Fruit fly (Drosophila melanogaster) whole organism, embryonic: Measurements from ENCODE around the gene CG14230.

Experiments used
- ATbp ChIP-seq: fragments of 200-800 bp; sonication (Bioruptor generic); optimal IDR thresholded peaks from 2 replicates; lab custom pipeline; 2017; ENCODE audit warnings: missing biosample characterization, mild to moderate bottlenecking, missing genetic modification characterization, missing genetic modification reagents
- Asciz ChIP-seq: fragments of 200-800 bp; sonication (Bioruptor generic); optimal IDR thresholded peaks from 2 replicates; lab custom pipeline; 2017; ENCODE audit warnings: missing biosample characterization, mild to moderate bottlenecking, missing genetic modification characterization, missing genetic modification reagents
- Atf6 ChIP-seq: fragments of 200-800 bp; sonication (Bioruptor generic); IDR thresholded peaks from 2 replicates; pipeline ENCODE4 v1.3.6; 2022; ENCODE audit warnings: missing biosample characterization, missing genetic modification characterization
- BtbVII ChIP-seq: fragments of 200-800 bp; sonication (Bioruptor generic); optimal IDR thresholded peaks from 3 replicates; lab custom pipeline; 2017; ENCODE audit warnings: missing biosample characterization, mild to moderate bottlenecking, missing genetic modification characterization
- CG10366 ChIP-seq: fragments of 200-800 bp; sonication (Bioruptor generic); IDR thresholded peaks from 2 replicates; pipeline ENCODE4 v1.3.6; 2022; ENCODE audit warnings: missing biosample characterization, missing genetic modification characterization
- CG11398 ChIP-seq: fragments of 200-800 bp; sonication (Bioruptor generic); optimal IDR thresholded peaks from 2 replicates; lab custom pipeline; 2016; ENCODE audit warnings: missing biosample characterization, missing genetic modification characterization
- CG12659 ChIP-seq: fragments of 200-800 bp; sonication (Bioruptor generic); optimal IDR thresholded peaks from 3 replicates; lab custom pipeline; 2017; ENCODE audit warnings: mild to moderate bottlenecking, missing biosample characterization, missing genetic modification reagents, missing genetic modification characterization
- CG12769 ChIP-seq: fragments of 200-800 bp; sonication (Bioruptor generic); optimal IDR thresholded peaks from 2 replicates; lab custom pipeline; 2019; ENCODE audit warnings: missing biosample characterization, mild to moderate bottlenecking, missing genetic modification characterization, moderate library complexity
- CG15696 ChIP-seq: fragments of 200-800 bp; sonication (Bioruptor generic); optimal IDR thresholded peaks from 2 replicates; lab custom pipeline; 2019; ENCODE audit warnings: missing biosample characterization, mild to moderate bottlenecking, missing genetic modification characterization, moderate library complexity
- CG16863 ChIP-seq: fragments of 200-800 bp; sonication (Bioruptor generic); optimal IDR thresholded peaks from 3 replicates; lab custom pipeline; 2016; ENCODE audit warnings: missing biosample characterization, missing genetic modification characterization
- CG17361 ChIP-seq: fragments of 200-800 bp; sonication (Bioruptor generic); IDR thresholded peaks from 3 replicates; pipeline ENCODE4 v1.3.6; 2022; ENCODE audit warnings: missing biosample characterization, missing genetic modification characterization
- CG17385 ChIP-seq: fragments of 200-800 bp; sonication (Bioruptor generic); optimal IDR thresholded peaks from 3 replicates; lab custom pipeline; 2018; ENCODE audit warnings: missing biosample characterization, mild to moderate bottlenecking, missing genetic modification characterization
- CG18262 ChIP-seq: fragments of 200-800 bp; optimal IDR thresholded peaks from 3 replicates; lab custom pipeline; 2019; ENCODE audit warnings: missing biosample characterization, mild to moderate bottlenecking, missing genetic modification characterization, moderate library complexity
- CG18764 ChIP-seq: fragments of 200-800 bp; sonication (Bioruptor generic); optimal IDR thresholded peaks from 3 replicates; lab custom pipeline; 2016; ENCODE audit warnings: missing biosample characterization, missing genetic modification characterization
- CG31441 ChIP-seq: fragments of 200-800 bp; sonication (Bioruptor generic); IDR thresholded peaks from 2 replicates; pipeline ENCODE4 v1.3.6; 2022; ENCODE audit warnings: missing biosample characterization, missing genetic modification characterization
- CG33213 ChIP-seq: fragments of 200-800 bp; sonication (Bioruptor generic); optimal IDR thresholded peaks from 3 replicates; lab custom pipeline; 2016; ENCODE audit warnings: missing biosample characterization, missing genetic modification characterization
- CG3726 ChIP-seq: fragments of 200-800 bp; sonication (Bioruptor generic); IDR thresholded peaks from 3 replicates; pipeline ENCODE4, ENCODE4 v1.3.6; 2022; ENCODE audit warnings: missing biosample characterization, missing genetic modification characterization
- CG3847 ChIP-seq: fragments of 200-800 bp; sonication (Bioruptor generic); IDR thresholded peaks from 2 replicates; pipeline ENCODE4 v1.3.6; 2022; ENCODE audit warnings: missing biosample characterization, missing genetic modification characterization
- CG4282 ChIP-seq: fragments of 200-800 bp; sonication (Bioruptor generic); optimal IDR thresholded peaks from 2 replicates; lab custom pipeline; 2016; ENCODE audit warnings: missing biosample characterization, missing genetic modification characterization
- CG4424 ChIP-seq: fragments of 200-800 bp; sonication (Bioruptor generic); optimal IDR thresholded peaks from 3 replicates; lab custom pipeline; 2016; ENCODE audit warnings: missing biosample characterization, missing genetic modification characterization
- CG7357 ChIP-seq: fragments of 200-800 bp; sonication (Bioruptor generic); IDR thresholded peaks from 3 replicates; pipeline ENCODE4 v1.3.6; 2022; ENCODE audit warnings: missing biosample characterization, missing genetic modification characterization
- CG7839 ChIP-seq: fragments of 200-800 bp; sonication (Bioruptor generic); optimal IDR thresholded peaks from 3 replicates; lab custom pipeline; 2018; ENCODE audit warnings: missing biosample characterization, mild to moderate bottlenecking, missing genetic modification characterization, moderate library complexity
- CG8290 ChIP-seq, 3 experiments: fragments of 200-800 bp; sonication (Bioruptor generic); optimal IDR thresholded peaks; 2 replicates each; lab custom pipeline; 2016 to 2019; ENCODE audit warnings: missing biosample characterization in 3 of 3, missing genetic modification characterization in 3 of 3, mild to moderate bottlenecking in 2 of 3, moderate library complexity in 1 of 3
- Dbx ChIP-seq: fragments of 200-800 bp; sonication (Bioruptor generic); IDR thresholded peaks from 3 replicates; pipeline ENCODE4 v1.3.6; 2022; ENCODE audit warnings: missing biosample characterization, missing genetic modification characterization
- Dp ChIP-seq: fragments of 200-800 bp; sonication (Bioruptor generic); optimal IDR thresholded peaks from 2 replicates; lab custom pipeline; 2018; ENCODE audit warnings: missing biosample characterization, mild to moderate bottlenecking, missing genetic modification characterization, moderate library complexity
- Ets65A ChIP-seq: fragments of 200-800 bp; sonication (Bioruptor generic); peaks from one replicate; lab custom pipeline; 2016; ENCODE audit warnings: missing biosample characterization, missing genetic modification characterization
- Ets97D ChIP-seq: fragments of 200-800 bp; sonication (Bioruptor generic); optimal IDR thresholded peaks from 3 replicates; lab custom pipeline; 2016; ENCODE audit warnings: missing biosample characterization, missing genetic modification characterization
- Fer2 ChIP-seq: fragments of 200-800 bp; sonication (Bioruptor generic); optimal IDR thresholded peaks from 2 replicates; lab custom pipeline; 2018; ENCODE audit warnings: missing biosample characterization, mild to moderate bottlenecking, missing genetic modification characterization, moderate library complexity
- MESR4 ChIP-seq: fragments of 200-800 bp; sonication (Bioruptor generic); optimal IDR thresholded peaks from 2 replicates; lab custom pipeline; 2018; ENCODE audit warnings: missing biosample characterization, mild to moderate bottlenecking, missing genetic modification characterization, moderate library complexity
- Max ChIP-seq: fragments of 200-800 bp; sonication (Bioruptor generic); optimal IDR thresholded peaks from 2 replicates; lab custom pipeline; 2016; ENCODE audit warnings: missing biosample characterization, mild to moderate bottlenecking, missing genetic modification characterization
- Pdp1 ChIP-seq, 2 experiments: fragments of 200-800 bp; sonication (Bioruptor generic); optimal IDR thresholded peaks; 3 replicates each; lab custom pipeline; 2016; ENCODE audit warnings: missing biosample characterization in 2 of 2, missing genetic modification characterization in 2 of 2, mild to moderate bottlenecking in 1 of 2, moderate library complexity in 1 of 2
- Ptx1 ChIP-seq: fragments of 200-800 bp; sonication (Bioruptor generic); IDR thresholded peaks from 2 replicates; pipeline ENCODE4 v1.3.6; 2022; ENCODE audit warnings: missing biosample characterization, missing genetic modification characterization
- cg ChIP-seq: fragments of 200-800 bp; sonication (Bioruptor generic); optimal IDR thresholded peaks from 3 replicates; lab custom pipeline; 2019; ENCODE audit warnings: missing biosample characterization, mild to moderate bottlenecking, missing genetic modification characterization, moderate library complexity
- croc ChIP-seq: fragments of 200-800 bp; sonication (Bioruptor generic); conservative IDR thresholded peaks from 3 replicates; pipeline ENCODE4 v1.3.6; 2022; ENCODE audit warnings: missing biosample characterization, missing genetic modification characterization
- cwo ChIP-seq: fragments of 200-800 bp; sonication (Bioruptor generic); optimal IDR thresholded peaks from 3 replicates; lab custom pipeline; 2017; ENCODE audit warnings: missing biosample characterization, missing genetic modification characterization, mild to moderate bottlenecking, moderate library complexity, missing genetic modification reagents
- dpn ChIP-seq, 2 experiments: fragments of 200-800 bp; sonication (Bioruptor generic); optimal IDR thresholded peaks; 3 replicates each; lab custom pipeline; 2016; ENCODE audit warnings: missing biosample characterization in 2 of 2, missing genetic modification characterization in 2 of 2
- gro ChIP-seq: fragments of 200-800 bp; sonication (Bioruptor generic); optimal IDR thresholded peaks from 2 replicates; lab custom pipeline; 2016; ENCODE audit warnings: missing biosample characterization, missing genetic modification characterization
- lov ChIP-seq, 2 experiments: fragments of 200-800 bp in 1 of 2; fragments of >200 bp in 1 of 2; sonication (Bioruptor generic) in 1 of 2; IDR thresholded peaks in 1 of 2; optimal IDR thresholded peaks in 1 of 2; 2 replicates in 1 of 2; 3 replicates in 1 of 2; pipeline versions ENCODE4 v1.3.6 to Lab custom; 2017 to 2022; ENCODE audit warnings: missing biosample characterization in 1 of 2, missing genetic modification characterization in 1 of 2
- mirr ChIP-seq: fragments of 200-800 bp; sonication (Bioruptor generic); optimal IDR thresholded peaks from 3 replicates; lab custom pipeline; 2018; ENCODE audit warnings: missing biosample characterization, mild to moderate bottlenecking, missing genetic modification characterization
- nmo ChIP-seq: fragments of 200-800 bp; sonication (Bioruptor generic); optimal IDR thresholded peaks from 2 replicates; lab custom pipeline; 2018; ENCODE audit warnings: missing biosample characterization, mild to moderate bottlenecking, missing genetic modification characterization, moderate library complexity
- oc ChIP-seq: fragments of 200-800 bp; sonication (Bioruptor generic); optimal IDR thresholded peaks from 2 replicates; lab custom pipeline; 2018; ENCODE audit warnings: missing biosample characterization, mild to moderate bottlenecking, missing genetic modification characterization, moderate library complexity
- pros ChIP-seq: fragments of 200-800 bp; sonication (Bioruptor generic); optimal IDR thresholded peaks from 3 replicates; lab custom pipeline; 2019; ENCODE audit warnings: missing biosample characterization, mild to moderate bottlenecking, missing genetic modification characterization, moderate library complexity
- rib ChIP-seq: fragments of 200-800 bp; sonication (Bioruptor generic); IDR thresholded peaks from 2 replicates; pipeline ENCODE4 v1.3.6; 2022; ENCODE audit warnings: missing biosample characterization, missing genetic modification characterization
- ro ChIP-seq: fragments of 200-800 bp; sonication (Bioruptor generic); IDR thresholded peaks from 2 replicates; pipeline ENCODE4 v1.3.6; 2022; ENCODE audit warnings: missing biosample characterization, missing genetic modification characterization
- stwl ChIP-seq: fragments of 200-800 bp; sonication (Bioruptor generic); optimal IDR thresholded peaks from 3 replicates; lab custom pipeline; 2018; ENCODE audit warnings: missing biosample characterization, mild to moderate bottlenecking, missing genetic modification characterization, moderate library complexity
- zen2 ChIP-seq: fragments of 200-800 bp; sonication (Bioruptor generic); IDR thresholded peaks from 3 replicates; pipeline ENCODE4 v1.3.6; 2022; ENCODE audit warnings: missing biosample characterization, missing genetic modification characterization; ENCODE audit not compliant: partially characterized antibody

The CG14230 gene

DNA sequence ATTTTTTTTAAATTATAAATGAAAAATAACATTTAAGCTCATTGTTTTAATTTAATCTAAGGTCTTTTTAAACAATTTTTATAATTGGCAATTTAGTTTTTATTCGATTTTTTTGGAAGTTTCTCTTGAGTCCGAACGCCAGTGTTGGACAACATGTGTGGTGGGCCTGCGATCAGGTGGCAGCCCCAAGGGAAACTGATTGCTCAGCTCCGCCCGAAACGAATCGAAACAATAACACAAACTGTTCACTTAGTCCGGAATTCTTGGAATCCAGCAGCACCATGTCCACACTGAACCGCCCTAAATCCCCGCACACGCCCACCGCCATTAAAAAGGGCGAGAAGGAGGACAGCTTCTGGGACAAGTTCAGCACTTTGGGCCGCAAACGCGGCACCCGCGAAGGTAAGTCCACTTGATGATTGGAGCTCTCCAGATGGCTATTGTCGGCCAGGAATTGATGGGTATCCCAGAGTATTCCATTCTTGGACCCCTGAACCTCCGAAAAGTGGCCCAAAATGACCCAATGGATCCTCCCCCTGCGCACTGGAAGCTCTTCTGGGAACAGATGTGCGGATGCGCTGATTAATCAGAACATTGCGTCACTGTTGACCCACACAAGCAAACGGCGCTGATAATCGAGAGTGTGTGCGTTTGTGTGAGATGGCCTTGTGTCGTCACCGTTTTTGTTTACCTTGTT, 42.1 kb downstream of the CG14230 start, which contains the start of gene parvin (continued):
- TF ChIP-seq BtbVII (GFP tag; lab: Kevin White, UChicago) (peak; percentile 87), stwl (tag; lab: Kevin White, UChicago) (peak; percentile 22), ro (GFP tag; lab: Robert Waterston, UW) (no peak), CG12659 (GFP tag; lab: Kevin White, UChicago) (peak; percentile 38), Ets97D (GFP tag; lab: Kevin White, UChicago) (peak; percentile 5), CG8290 (GFP tag; optimal IDR thresholded peaks at IDR 0.05; lab: Kevin White, UChicago) (no peak), CG8290 (tag; optimal IDR thresholded peaks at IDR 0.05; lab: Kevin White, UChicago) (peak in 1 of 2 experiments; percentile 18), lov (optimal IDR thresholded peaks at IDR 0.05; lab: Kevin White, UChicago) (no peak), lov (GFP tag; IDR thresholded peaks at IDR 0.05; lab: Robert Waterston, UW) (no peak), Ptx1 (GFP tag; lab: Robert Waterston, UW) (no peak), cg (GFP tag; lab: Kevin White, UChicago) (peak; percentile 82)
- TF ChIP-seq, all 482 proteins: peak for 35

DNA sequence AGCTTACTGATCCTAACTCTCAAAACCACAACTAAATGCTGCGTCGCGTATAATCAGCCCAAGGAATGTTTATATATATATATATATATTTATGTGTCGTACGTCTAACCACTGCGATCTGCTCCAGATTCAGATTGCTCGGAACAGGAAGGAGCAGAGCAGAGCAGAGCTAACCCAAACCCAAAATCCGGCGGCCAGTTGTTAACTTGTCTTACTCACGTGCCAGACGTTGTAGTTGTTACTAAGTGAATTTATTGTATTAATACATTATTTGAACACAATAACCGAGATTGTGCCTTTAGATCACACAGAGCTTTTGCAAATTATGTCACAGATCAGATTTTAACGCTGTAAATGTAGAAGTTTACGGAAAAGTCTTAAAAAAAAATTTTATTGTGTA, 44.0 kb downstream of the CG14230 start, which contains the start of gene Alr:
Alr (plus strand) TSS at position 301 of the 400 bp plus-strand sequence.
- TF ChIP-seq CG3726 (no peak), CG4282 (GFP tag; lab: Kevin White, UChicago) (no peak), croc (no peak), Pdp1 (GFP tag; optimal IDR thresholded peaks at IDR 0.05; lab: Kevin White, UChicago) (no peak), CG31441 (no peak), CG17361 (GFP tag; lab: Robert Waterston, UW) (no peak)

DNA sequence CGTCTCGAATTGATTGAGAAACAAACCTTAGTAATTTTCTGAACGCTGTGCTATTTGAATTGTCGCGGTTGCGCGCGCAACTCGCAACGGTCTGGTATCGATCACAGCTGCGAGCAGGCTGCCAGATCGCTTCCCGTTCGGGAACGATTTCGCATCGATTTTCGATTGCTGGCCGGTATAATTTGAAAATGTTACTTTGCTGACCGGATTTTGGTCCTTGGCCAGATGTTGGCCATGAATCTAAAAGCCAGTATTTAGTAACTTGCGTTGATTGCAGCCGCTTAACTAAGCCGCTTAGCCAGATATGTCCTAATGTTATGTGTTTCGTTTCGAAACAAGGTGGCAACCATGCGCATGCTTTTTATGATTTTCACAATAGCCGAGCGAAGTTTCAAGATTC, 44.6 kb downstream of the CG14230 start:
- no peak for TF ChIP-seq MESR4
- no peak for TF ChIP-seq CG33213 (GFP tag; lab: Kevin White, UChicago)
- TF ChIP-seq rib (GFP tag; lab: Robert Waterston, UW), result no peak
- no peak for TF ChIP-seq CG18764 (GFP tag; lab: Kevin White, UChicago)
- TF ChIP-seq dpn (GFP tag; optimal IDR thresholded peaks at IDR 0.05; lab: Kevin White, UChicago), result peak in 1 of 2 experiments; percentile 8
- TF ChIP-seq CG4424 (GFP tag; lab: Kevin White, UChicago), result no peak
- peak; percentile 86 for TF ChIP-seq Ets65A
- no peak for TF ChIP-seq CG7839 (tag; lab: Kevin White, UChicago)
- no peak for TF ChIP-seq CG10366 (GFP tag; lab: Robert Waterston, UW)
- TF ChIP-seq BtbVII (GFP tag; lab: Kevin White, UChicago), result no peak
- TF ChIP-seq Asciz (GFP tag; lab: Kevin White, UChicago), result no peak
- TF ChIP-seq gro (GFP tag; lab: Kevin White, UChicago), result no peak
- no peak for TF ChIP-seq cwo (GFP tag; lab: Kevin White, UChicago)
- TF ChIP-seq CG18262 (tag; lab: Kevin White, UChicago), result no peak
- TF ChIP-seq Dp (GFP tag; lab: Kevin White, UChicago), result peak; percentile 93
- TF ChIP-seq zen2 (GFP tag; lab: Robert Waterston, UW), result no peak
- no peak for TF ChIP-seq Max
- no peak for TF ChIP-seq Dbx (GFP tag; lab: Robert Waterston, UW)
- TF ChIP-seq CG3847 (GFP tag; lab: Robert Waterston, UW), result peak; percentile 69
- no peak for TF ChIP-seq oc (tag; lab: Kevin White, UChicago)
- no peak for TF ChIP-seq mirr
- no peak for TF ChIP-seq CG16863 (GFP tag; lab: Kevin White, UChicago)
- TF ChIP-seq CG12769 (tag; lab: Kevin White, UChicago), result no peak
- TF ChIP-seq pros, result no peak
- peak; percentile 37 for TF ChIP-seq nmo (GFP tag; lab: Kevin White, UChicago)
- no peak for TF ChIP-seq Atf6 (GFP tag; lab: Robert Waterston, UW)
- no peak for TF ChIP-seq CG15696
- no peak for TF ChIP-seq Fer2 (tag; lab: Kevin White, UChicago)
- no peak for TF ChIP-seq CG17385 (GFP tag; lab: Kevin White, UChicago)
- TF ChIP-seq CG11398 (GFP tag; lab: Kevin White, UChicago), result no peak
- no peak for TF ChIP-seq CG7357 (GFP tag; lab: Robert Waterston, UW)
- TF ChIP-seq ATbp (GFP tag; lab: Kevin White, UChicago), result no peak
